Worm (Caenorhabditis elegans) whole organism, midembryonic: ENCODE results near the gene Y53C12B.1.
A peak's percentile ranks its signal among the peaks of the same experiment; 100 is the strongest.
"Not testable (repeated sequence)": the region's sequence is repeated elsewhere in the genome, so short reads cannot be mapped to it uniquely, and the experiment has no call there.

Source experiments
- T22C8.4 ChIP-seq: fragments of 200-800 bp; sonication (Bioruptor generic); IDR thresholded peaks from 2 replicates; pipeline ENCODE4 v1.3.6; 2022; ENCODE audit warnings: missing genetic modification characterization, missing compliant biosample characterization
- cog-1 ChIP-seq: sonication (generic microtip); optimal IDR thresholded peaks from 2 replicates; lab custom pipeline; 2016; ENCODE audit warnings: missing genetic modification characterization, missing compliant biosample characterization
- flt-1 ChIP-seq: fragments of 200-800 bp; sonication (Bioruptor generic); IDR thresholded peaks from 2 replicates; pipeline ENCODE4 v1.3.6; 2022; ENCODE audit warnings: missing genetic modification characterization, missing compliant biosample characterization
- klf-2 ChIP-seq: fragments of 200-800 bp; sonication (Bioruptor generic); conservative IDR thresholded peaks from 2 replicates; pipeline ENCODE4 v1.3.6; 2022; ENCODE audit warnings: missing genetic modification reagents, missing genetic modification characterization, missing compliant biosample characterization
- med-1 ChIP-seq: sonication (generic microtip); optimal IDR thresholded peaks from 2 replicates; lab custom pipeline; 2017; ENCODE audit warnings: missing genetic modification characterization, mild to moderate bottlenecking, missing compliant biosample characterization, antibody characterized with exemption, missing genetic modification reagents; ENCODE audit not compliant: insufficient read depth
- ref-1 ChIP-seq: fragments of 200-800 bp; sonication (Bioruptor generic); conservative IDR thresholded peaks from 2 replicates; pipeline ENCODE4 v1.3.6; 2022; ENCODE audit warnings: missing genetic modification reagents, missing genetic modification characterization, missing compliant biosample characterization
- tab-1 ChIP-seq: fragments of 200-800 bp; sonication (Bioruptor generic); IDR thresholded peaks from 2 replicates; pipeline ENCODE4 v1.3.6; 2022; ENCODE audit warnings: missing genetic modification characterization, missing compliant biosample characterization
- ztf-23 ChIP-seq: fragments of 200-800 bp; sonication (Bioruptor generic); IDR thresholded peaks from 2 replicates; pipeline ENCODE4 v1.3.6; 2022; ENCODE audit warnings: missing genetic modification reagents, missing genetic modification characterization, missing compliant biosample characterization
- ztf-29 ChIP-seq: fragments of 200-800 bp; sonication (Bioruptor generic); IDR thresholded peaks from 2 replicates; pipeline ENCODE4 v1.3.6; 2022; ENCODE audit warnings: missing genetic modification reagents, missing genetic modification characterization, missing compliant biosample characterization

Y53C12B.1 gene

ce11 chrII:9725056-9725455 lies 20.8 kb downstream of the Y53C12B.1 start:
- no peak for TF ChIP-seq med-1 (GFP tag; lab: Kevin White, UChicago)
- TF ChIP-seq flt-1 (GFP tag; lab: Robert Waterston, UW), result no peak
- no peak for TF ChIP-seq ztf-23
- no peak for TF ChIP-seq klf-2
- no peak for TF ChIP-seq cog-1 (tag; lab: Kevin White, UChicago)

- TF ChIP-seq flt-1 (GFP tag; lab: Robert Waterston, UW), result no peak
- TF ChIP-seq ztf-23, result no peak
- TF ChIP-seq cog-1 (tag; lab: Kevin White, UChicago), result no peak
- no peak for TF ChIP-seq klf-2
- no peak for TF ChIP-seq T22C8.4 (GFP tag; lab: Robert Waterston, UW)
- no peak for TF ChIP-seq ref-1 (GFP tag; lab: Robert Waterston, UW)
- no peak for TF ChIP-seq ztf-29 (GFP tag; lab: Robert Waterston, UW)
- TF ChIP-seq tab-1 (GFP tag; lab: Robert Waterston, UW), result no peak
- no peak for TF ChIP-seq med-1 (GFP tag; lab: Kevin White, UChicago)
Observed at ce11 chrII:9724464-9724863, 21.4 kb downstream of the Y53C12B.1 start, which contains the start of gene cutl-2. cutl-2 (minus strand) TSS chrII:9724673.

- TF ChIP-seq T22C8.4 (GFP tag; lab: Robert Waterston, UW); klf-2; med-1 (GFP tag; lab: Kevin White, UChicago): not testable (repeated sequence)
Observed at ce11 chrII:9718631-9719252, 27.1 kb downstream of the Y53C12B.1 start, which contains the start of gene Y53C12A.11. Y53C12A.11 (minus strand) TSS chrII:9718698.

ce11 chrII:9717904-9718303 lies 28.0 kb downstream of the Y53C12B.1 start, which contains the start of gene Y53C12A.6:
Y53C12A.6 (minus strand) TSS chrII:9718004.
- TF ChIP-seq tab-1 (GFP tag; lab: Robert Waterston, UW) (no peak), klf-2 (no peak), med-1 (GFP tag; lab: Kevin White, UChicago) (no peak), ref-1 (GFP tag; lab: Robert Waterston, UW) (no peak), T22C8.4 (GFP tag; lab: Robert Waterston, UW) (no peak), ztf-23 (no peak)

ce11 chrII:9716417-9717039 lies 29.4 kb downstream of the Y53C12B.1 start, which contains the start of gene wee-1.3:
wee-1.3 (minus strand) TSS chrII:9716467.
- TF ChIP-seq cog-1 (tag; lab: Kevin White, UChicago), result peak; percentile 80
- TF ChIP-seq flt-1 (GFP tag; lab: Robert Waterston, UW), result 0 out of 2 replicates have a peak, but pooled peaks have one; percentile 17
- TF ChIP-seq ref-1 (GFP tag; lab: Robert Waterston, UW), result no peak
- TF ChIP-seq T22C8.4 (GFP tag; lab: Robert Waterston, UW), result 0 out of 2 replicates have a peak, but pooled peaks have one; percentile 23

- TF ChIP-seq med-1 (GFP tag; lab: Kevin White, UChicago) (no peak), tab-1 (GFP tag; lab: Robert Waterston, UW) (peak; percentile 34; the same call in 1 of the 2 replicates)
Observed at ce11 chrII:9713083-9713482, 32.8 kb downstream of the Y53C12B.1 start.

ce11 chrII:9708835-9709299 lies 37.0 kb downstream of the Y53C12B.1 start, which contains the start of gene glt-5:
glt-5 (minus strand) TSS chrII:9708885.
- TF ChIP-seq ref-1 (GFP tag; lab: Robert Waterston, UW) (no peak), klf-2 (no peak), cog-1 (tag; lab: Kevin White, UChicago) (no peak), flt-1 (GFP tag; lab: Robert Waterston, UW) (no peak), med-1 (GFP tag; lab: Kevin White, UChicago) (no peak), tab-1 (GFP tag; lab: Robert Waterston, UW) (no peak), T22C8.4 (GFP tag; lab: Robert Waterston, UW) (no peak), ztf-29 (GFP tag; lab: Robert Waterston, UW) (no peak), ztf-23 (no peak)

- TF ChIP-seq cog-1 (tag; lab: Kevin White, UChicago) (peak; percentile 23), klf-2 (no peak), ztf-23 (0 out of 2 replicates have a peak, but pooled peaks have one; percentile 7)
Observed at ce11 chrII:9706207-9706606, 39.7 kb downstream of the Y53C12B.1 start, which contains the start of gene Y53C12A.3. Y53C12A.3 (minus strand) TSS chrII:9706240.

- TF ChIP-seq tab-1 (GFP tag; lab: Robert Waterston, UW) (no peak), T22C8.4 (GFP tag; lab: Robert Waterston, UW) (no peak), ztf-29 (GFP tag; lab: Robert Waterston, UW) (no peak), cog-1 (tag; lab: Kevin White, UChicago) (no peak), flt-1 (GFP tag; lab: Robert Waterston, UW) (no peak), ztf-23 (no peak), ref-1 (GFP tag; lab: Robert Waterston, UW) (no peak), med-1 (GFP tag; lab: Kevin White, UChicago) (no peak), klf-2 (no peak)
Observed at ce11 chrII:9704746-9705145, 41.1 kb downstream of the Y53C12B.1 start, which contains the start of gene Y53C12A.10. Y53C12A.10 (minus strand) TSS chrII:9704846.

- TF ChIP-seq flt-1 (GFP tag; lab: Robert Waterston, UW) (no peak), cog-1 (tag; lab: Kevin White, UChicago) (no peak), ztf-23 (no peak), ztf-29 (GFP tag; lab: Robert Waterston, UW) (no peak), tab-1 (GFP tag; lab: Robert Waterston, UW) (no peak), med-1 (GFP tag; lab: Kevin White, UChicago) (no peak), ref-1 (GFP tag; lab: Robert Waterston, UW) (no peak), T22C8.4 (GFP tag; lab: Robert Waterston, UW) (no peak), klf-2 (no peak)
Observed at ce11 chrII:9703601-9704000, 42.3 kb downstream of the Y53C12B.1 start, which contains the start of gene mop-25.2. mop-25.2 (minus strand) TSS chrII:9703701.
